Worm (Caenorhabditis elegans) whole organism, L2 larva: ENCODE measurements around the gene cutc-1.

Experiments used
- C34F6.9 ChIP-seq: fragments of 150-350 bp; optimal IDR thresholded peaks from 2 replicates; lab custom pipeline; 2014; ENCODE audit warnings: missing biosample characterization, missing genetic modification characterization
- F13H6.1 ChIP-seq: sonication (generic microtip); optimal IDR thresholded peaks from 2 replicates; lab custom pipeline; 2016; ENCODE audit warnings: missing genetic modification characterization, missing compliant biosample characterization
- R02D3.7 ChIP-seq: fragments of 150-350 bp; optimal IDR thresholded peaks from 2 replicates; lab custom pipeline; 2014; ENCODE audit warnings: missing biosample characterization, missing genetic modification characterization
- Y55F3AM.14 ChIP-seq: fragments of 200-800 bp; sonication (Bioruptor generic); optimal IDR thresholded peaks from 2 replicates; lab custom pipeline; 2018; ENCODE audit warnings: mild to moderate bottlenecking, missing genetic modification characterization, missing compliant biosample characterization
- ZK546.5 ChIP-seq: sonication (generic microtip); optimal IDR thresholded peaks from 2 replicates; lab custom pipeline; 2017; ENCODE audit warnings: missing biosample characterization, missing genetic modification characterization
- alr-1 ChIP-seq: fragments of 150-350 bp; optimal IDR thresholded peaks from 2 replicates; lab custom pipeline; 2014; ENCODE audit warnings: missing biosample characterization, missing genetic modification characterization
- aly-2 ChIP-seq: fragments of 150-350 bp; optimal IDR thresholded peaks from 2 replicates; lab custom pipeline; 2014; ENCODE audit warnings: missing biosample characterization, missing genetic modification characterization
- ama-1 ChIP-seq: fragments of 150-350 bp; optimal IDR thresholded peaks from 2 replicates; lab custom pipeline; 2018; ENCODE audit warnings: inconsistent platforms
- blmp-1 ChIP-seq: sonication (generic microtip); optimal IDR thresholded peaks from 2 replicates; lab custom pipeline; 2017; ENCODE audit warnings: missing genetic modification characterization, mild to moderate bottlenecking, missing compliant biosample characterization, antibody characterized with exemption, moderate library complexity; ENCODE audit not compliant: insufficient read depth
- ceh-16 ChIP-seq: fragments of 150-350 bp; optimal IDR thresholded peaks from 2 replicates; lab custom pipeline; 2014; ENCODE audit warnings: missing biosample characterization, missing genetic modification characterization
- ceh-82 ChIP-seq: fragments of 150-350 bp; optimal IDR thresholded peaks from 2 replicates; lab custom pipeline; 2014; ENCODE audit warnings: missing biosample characterization, missing genetic modification characterization
- crh-2 ChIP-seq: sonication (generic microtip); optimal IDR thresholded peaks from 2 replicates; lab custom pipeline; 2017; ENCODE audit warnings: missing biosample characterization, missing genetic modification characterization
- dmd-4 ChIP-seq: sonication (generic microtip); optimal IDR thresholded peaks from 2 replicates; lab custom pipeline; 2017; ENCODE audit warnings: missing biosample characterization, missing genetic modification characterization
- egl-27 ChIP-seq: sonication (generic microtip); optimal IDR thresholded peaks from 3 replicates; lab custom pipeline; 2017; ENCODE audit warnings: missing biosample characterization, missing genetic modification reagents, missing genetic modification characterization
- elt-1 ChIP-seq: fragments of 150-350 bp; optimal IDR thresholded peaks from 2 replicates; lab custom pipeline; 2014; ENCODE audit warnings: missing biosample characterization, missing genetic modification characterization
- elt-3 ChIP-seq: sonication (generic microtip); optimal IDR thresholded peaks from 2 replicates; lab custom pipeline; 2017; ENCODE audit warnings: missing biosample characterization, missing genetic modification characterization
- fos-1 ChIP-seq: fragments of 150-350 bp; optimal IDR thresholded peaks from 2 replicates; lab custom pipeline; 2014; ENCODE audit warnings: missing biosample characterization, missing genetic modification characterization
- gmeb-1 ChIP-seq: fragments of 150-350 bp; optimal IDR thresholded peaks from 2 replicates; lab custom pipeline; 2014; ENCODE audit warnings: missing biosample characterization, missing genetic modification characterization
- lin-11 ChIP-seq: fragments of 150-350 bp; sonication (generic microtip); optimal IDR thresholded peaks from 2 replicates; lab custom pipeline; 2014; ENCODE audit warnings: missing biosample characterization, missing genetic modification characterization, inconsistent platforms, mixed read lengths
- lin-13 ChIP-seq: fragments of 150-350 bp; optimal IDR thresholded peaks from 2 replicates; lab custom pipeline; 2014; ENCODE audit warnings: missing biosample characterization, missing genetic modification reagents, missing genetic modification characterization
- lin-39 ChIP-seq: fragments of 150-350 bp; optimal IDR thresholded peaks from 2 replicates; lab custom pipeline; 2014; ENCODE audit warnings: missing biosample characterization, missing genetic modification reagents, missing genetic modification characterization
- lsy-2 ChIP-seq, 2 experiments: fragments of 150-350 bp in 1 of 2; sonication (generic microtip) in 1 of 2; optimal IDR thresholded peaks; 2 replicates each; lab custom pipeline; 2014 to 2017; ENCODE audit warnings: missing biosample characterization in 2 of 2, missing genetic modification characterization in 2 of 2
- mab-5 ChIP-seq: fragments of 150-350 bp; optimal IDR thresholded peaks from 2 replicates; lab custom pipeline; 2014; ENCODE audit warnings: missing biosample characterization, missing genetic modification characterization
- mbf-1 ChIP-seq: sonication (generic microtip); optimal IDR thresholded peaks from 2 replicates; lab custom pipeline; 2017; ENCODE audit warnings: missing biosample characterization, missing genetic modification characterization
- mdl-1 ChIP-seq, 2 experiments: fragments of 150-350 bp in 1 of 2; sonication (generic microtip) in 1 of 2; optimal IDR thresholded peaks; 2 replicates each; lab custom pipeline; 2017; ENCODE audit warnings: missing biosample characterization in 2 of 2, missing genetic modification characterization in 2 of 2
- nhr-10 ChIP-seq: sonication (generic microtip); optimal IDR thresholded peaks from 2 replicates; lab custom pipeline; 2017; ENCODE audit warnings: missing biosample characterization, missing genetic modification characterization
- nhr-11 ChIP-seq: fragments of 150-350 bp; optimal IDR thresholded peaks from 2 replicates; lab custom pipeline; 2014; ENCODE audit warnings: missing biosample characterization, missing genetic modification characterization
- nhr-12 ChIP-seq: fragments of 150-350 bp; optimal IDR thresholded peaks from 2 replicates; lab custom pipeline; 2014; ENCODE audit warnings: missing biosample characterization, missing genetic modification characterization
- nhr-129 ChIP-seq: fragments of 150-350 bp; optimal IDR thresholded peaks from 2 replicates; lab custom pipeline; 2014; ENCODE audit warnings: missing biosample characterization, missing genetic modification characterization
- nhr-21 ChIP-seq: fragments of 150-350 bp; optimal IDR thresholded peaks from 2 replicates; lab custom pipeline; 2014; ENCODE audit warnings: missing biosample characterization, missing genetic modification characterization
- nhr-23 ChIP-seq: fragments of 150-350 bp; optimal IDR thresholded peaks from 2 replicates; lab custom pipeline; 2014; ENCODE audit warnings: missing biosample characterization, missing genetic modification reagents, missing genetic modification characterization
- nhr-237 ChIP-seq: fragments of 150-350 bp; optimal IDR thresholded peaks from 2 replicates; lab custom pipeline; 2014; ENCODE audit warnings: missing biosample characterization, missing genetic modification characterization
- nhr-25 ChIP-seq: fragments of 150-350 bp; sonication (generic microtip); optimal IDR thresholded peaks from 3 replicates; lab custom pipeline; 2014; ENCODE audit warnings: missing biosample characterization, missing genetic modification characterization
- nhr-6 ChIP-seq: fragments of 150-350 bp; optimal IDR thresholded peaks from 2 replicates; lab custom pipeline; 2014; ENCODE audit warnings: missing biosample characterization, missing genetic modification characterization
- nhr-77 ChIP-seq: fragments of 150-350 bp; optimal IDR thresholded peaks from 2 replicates; lab custom pipeline; 2014; ENCODE audit warnings: missing biosample characterization, missing genetic modification characterization
- peb-1 ChIP-seq: fragments of 150-350 bp; optimal IDR thresholded peaks from 2 replicates; lab custom pipeline; 2014; ENCODE audit warnings: missing biosample characterization, missing genetic modification characterization
- sem-4 ChIP-seq: fragments of 150-350 bp; optimal IDR thresholded peaks from 2 replicates; lab custom pipeline; 2014; ENCODE audit warnings: missing biosample characterization, missing genetic modification reagents, missing genetic modification characterization
- skn-1 ChIP-seq: sonication (generic microtip); optimal IDR thresholded peaks from 2 replicates; lab custom pipeline; 2017; ENCODE audit warnings: missing biosample characterization, missing genetic modification characterization
- sma-3 ChIP-seq: sonication (generic microtip); optimal IDR thresholded peaks from 2 replicates; lab custom pipeline; 2016; ENCODE audit warnings: missing genetic modification reagents, missing genetic modification characterization, missing compliant biosample characterization
- sma-9 ChIP-seq, 2 experiments: fragments of 150-350 bp in 1 of 2; sonication (generic microtip) in 1 of 2; optimal IDR thresholded peaks; 2 replicates each; lab custom pipeline; 2014 to 2016; ENCODE audit warnings: missing genetic modification characterization in 2 of 2, mild to moderate bottlenecking in 1 of 2, missing biosample characterization in 1 of 2, missing compliant biosample characterization in 1 of 2, missing genetic modification reagents in 1 of 2, moderate library complexity in 1 of 2
- snpc-4 ChIP-seq: fragments of 150-350 bp; optimal IDR thresholded peaks from 2 replicates; lab custom pipeline; 2014; ENCODE audit warnings: missing biosample characterization, missing genetic modification characterization
- unc-39 ChIP-seq: fragments of 150-350 bp; optimal IDR thresholded peaks from 2 replicates; lab custom pipeline; 2014; ENCODE audit warnings: missing biosample characterization, missing genetic modification characterization
- unc-55 ChIP-seq: fragments of 150-350 bp; sonication (generic microtip); optimal IDR thresholded peaks from 3 replicates; lab custom pipeline; 2014; ENCODE audit warnings: missing biosample characterization, missing genetic modification reagents, missing genetic modification characterization
- unc-62 ChIP-seq: fragments of 150-350 bp; optimal IDR thresholded peaks from 2 replicates; lab custom pipeline; 2014; ENCODE audit warnings: missing biosample characterization, missing genetic modification reagents, missing genetic modification characterization
- zag-1 ChIP-seq: fragments of 150-350 bp; optimal IDR thresholded peaks from 2 replicates; lab custom pipeline; 2014; ENCODE audit warnings: missing biosample characterization, missing genetic modification characterization
- ztf-1 ChIP-seq: fragments of 200-800 bp; sonication (Bioruptor generic); conservative IDR thresholded peaks from 2 replicates; pipeline ENCODE4 v1.3.6; 2022; ENCODE audit warnings: missing genetic modification characterization, missing compliant biosample characterization
- ztf-11 ChIP-seq: sonication (generic microtip); optimal IDR thresholded peaks from 2 replicates; lab custom pipeline; 2017; ENCODE audit warnings: missing biosample characterization, missing genetic modification characterization
- ztf-4 ChIP-seq: fragments of 150-350 bp; optimal IDR thresholded peaks from 2 replicates; lab custom pipeline; 2014; ENCODE audit warnings: missing biosample characterization, missing genetic modification characterization

Gene cutc-1

DNA sequence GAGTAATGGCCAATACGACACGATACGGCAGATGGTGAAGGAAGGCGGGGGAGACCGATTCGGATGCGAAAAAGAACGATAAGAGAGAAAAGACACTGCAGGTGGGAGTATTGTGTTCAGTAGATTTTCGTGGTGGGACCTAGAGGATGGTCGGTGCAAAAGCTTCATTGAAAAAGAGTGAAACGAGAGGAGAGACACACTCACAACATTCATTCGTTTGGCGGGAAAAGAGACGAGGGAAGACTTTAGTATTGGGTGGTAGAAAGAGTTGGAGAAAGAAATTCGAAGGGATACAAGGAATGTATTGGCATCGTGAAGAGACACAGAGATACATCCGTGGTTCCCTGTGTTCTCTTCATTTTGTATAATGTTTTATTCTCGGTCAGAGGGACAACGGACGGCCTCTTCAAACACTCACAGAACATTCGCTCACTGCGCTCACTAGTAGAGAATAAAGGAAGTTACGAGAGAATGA, 47.0 kb downstream of the cutc-1 start:
- TF ChIP-seq blmp-1: peak; percentile 48
- peak; percentile 28 for TF ChIP-seq lin-11
- peak; percentile 25 for TF ChIP-seq dmd-4 (tag; lab: Kevin White, UChicago)
- TF ChIP-seq egl-27 (tag; lab: Kevin White, UChicago): no peak
- TF ChIP-seq snpc-4: peak; percentile 70
- peak; percentile 92 for TF ChIP-seq nhr-129 (tag; lab: Kevin White, UChicago)
- TF ChIP-seq lin-39 (tag; lab: Kevin White, UChicago): no peak
- no peak for TF ChIP-seq alr-1 (tag; lab: Kevin White, UChicago)
- TF ChIP-seq gmeb-1 (tag; lab: Kevin White, UChicago): peak; percentile 31
- TF ChIP-seq ztf-4 (tag; lab: Kevin White, UChicago): peak; percentile 75
- TF ChIP-seq R02D3.7: no peak
- TF ChIP-seq sma-3: peak; percentile 66
- peak; percentile 75 for TF ChIP-seq sma-9 (GFP tag; optimal IDR thresholded peaks at IDR 0.05; lab: Kevin White, UChicago)
- TF ChIP-seq sma-9 (tag; optimal IDR thresholded peaks at IDR 0.05; lab: Kevin White, UChicago): no peak
- TF ChIP-seq ceh-82 (tag; lab: Kevin White, UChicago): no peak
- TF ChIP-seq unc-39 (tag; lab: Kevin White, UChicago): no peak
- TF ChIP-seq mdl-1 (tag; optimal IDR thresholded peaks at IDR 0.05; lab: Kevin White, UChicago): peak in 1 of 2 experiments; percentile 57
- TF ChIP-seq C34F6.9 (tag; lab: Kevin White, UChicago): peak; percentile 94
- TF ChIP-seq nhr-77: no peak
- peak; percentile 71 for TF ChIP-seq lin-13 (GFP tag; lab: Kevin White, UChicago)
- no peak for TF ChIP-seq ztf-11
- peak; percentile 91 for TF ChIP-seq crh-2 (tag; lab: Kevin White, UChicago)
- TF ChIP-seq peb-1 (tag; lab: Kevin White, UChicago): no peak
- TF ChIP-seq zag-1 (tag; lab: Kevin White, UChicago): peak; percentile 51
- TF ChIP-seq lsy-2 (tag; optimal IDR thresholded peaks at IDR 0.05; lab: Kevin White, UChicago): peak; percentile 70 to 91
- no peak for TF ChIP-seq Y55F3AM.14 (GFP tag; lab: Kevin White, UChicago)
- peak; percentile 91 for TF ChIP-seq unc-55 (GFP tag; lab: Kevin White, UChicago)
- TF ChIP-seq nhr-237: no peak
- peak; percentile 91 for TF ChIP-seq sem-4
- TF ChIP-seq elt-1: no peak
- peak; percentile 85 for TF ChIP-seq nhr-6 (tag; lab: Kevin White, UChicago)
- TF ChIP-seq mbf-1: no peak
- no peak for TF ChIP-seq aly-2
- TF ChIP-seq nhr-21 (tag; lab: Kevin White, UChicago): peak; percentile 56
- no peak for TF ChIP-seq ztf-1
- TF ChIP-seq nhr-10: no peak
- no peak for TF ChIP-seq elt-3 (tag; lab: Kevin White, UChicago)
- TF ChIP-seq mab-5 (tag; lab: Kevin White, UChicago): peak; percentile 44
- TF ChIP-seq F13H6.1 (tag; lab: Kevin White, UChicago): peak; percentile 85
- TF ChIP-seq nhr-23: no peak
- no peak for TF ChIP-seq nhr-11 (tag; lab: Kevin White, UChicago)
- peak; percentile 62 for TF ChIP-seq fos-1 (tag; lab: Kevin White, UChicago)
- TF ChIP-seq ceh-16 (tag; lab: Kevin White, UChicago): no peak
- no peak for TF ChIP-seq ZK546.5 (tag; lab: Kevin White, UChicago)
- TF ChIP-seq unc-62 (GFP tag; lab: Kevin White, UChicago): no peak
- TF ChIP-seq skn-1: peak; percentile 1
- TF ChIP-seq nhr-12 (tag; lab: Kevin White, UChicago): no peak
- no peak for TF ChIP-seq ama-1 (lab: Kevin White, UChicago)
- peak; percentile 67 for TF ChIP-seq nhr-25 (tag; lab: Kevin White, UChicago)
